Comparison of ENCODE assay signal across 2 fruit fly cellular contexts in genomic region chr3L:12082521-12082841, dm6.
A peak's percentile ranks its signal among the peaks of the same experiment; 100 is the strongest.
TF ChIP-seq lines count a peak whose summit lies in the region.

No protein-coding gene starts in this region.

TF ChIP-seq in whole organism, embryonic, 481 proteins besides CTCF, POLR2A, EP300 and RAD21 (continued from another document):
- peak; percentile 37; the same call in 1 of the 2 replicates for TF ChIP-seq CG17328 (GFP tag; IDR thresholded peaks at IDR 0.05; lab: Robert Waterston, UW)
- TF ChIP-seq pan (optimal IDR thresholded peaks at IDR 0.05; lab: Kevin White, UChicago), result no peak
- TF ChIP-seq pan (GFP tag; optimal IDR thresholded peaks at IDR 0.05 in 1 of 2, IDR thresholded peaks at IDR 0.05 in 1 of 2), result no peak
- no peak for TF ChIP-seq H15 (GFP tag; IDR thresholded peaks at IDR 0.05; lab: Robert Waterston, UW)
- TF ChIP-seq CG34422 (GFP tag; IDR thresholded peaks at IDR 0.05; lab: Robert Waterston, UW), result 0 out of 3 replicates have a peak, but pooled peaks have one; percentile 13
- TF ChIP-seq fru (optimal IDR thresholded peaks at IDR 0.05; lab: Kevin White, UChicago), result no peak
- no peak for TF ChIP-seq CG3281 (GFP tag; optimal IDR thresholded peaks at IDR 0.05; lab: Kevin White, UChicago)
- 0 out of 2 replicates have a peak, but pooled peaks have one; percentile 9 for TF ChIP-seq CG6272 (GFP tag; IDR thresholded peaks at IDR 0.05; lab: Robert Waterston, UW)
- TF ChIP-seq CG12769 (tag; optimal IDR thresholded peaks at IDR 0.05; lab: Kevin White, UChicago), result peak; percentile 65
- TF ChIP-seq Dek (tag; optimal IDR thresholded peaks at IDR 0.05; lab: Kevin White, UChicago), result no peak
- no peak for TF ChIP-seq D19A (tag; optimal IDR thresholded peaks at IDR 0.05; lab: Kevin White, UChicago)
- no peak for TF ChIP-seq CG32767 (GFP tag; IDR thresholded peaks at IDR 0.05; lab: Robert Waterston, UW)
- peak; percentile 14 for TF ChIP-seq CG9876 (GFP tag; optimal IDR thresholded peaks at IDR 0.05; lab: Kevin White, UChicago)

TF ChIP-seq in whole organism, prepupa, 60 proteins besides CTCF, POLR2A, EP300 and RAD21 (continued from another document):
- no peak for TF ChIP-seq CG11294 (GFP tag; IDR thresholded peaks at IDR 0.05; lab: Robert Waterston, UW)
- TF ChIP-seq CG10631 (GFP tag; optimal IDR thresholded peaks at IDR 0.05; lab: Kevin White, UChicago), result no peak
- no peak for TF ChIP-seq Met (GFP tag; optimal IDR thresholded peaks at IDR 0.05; lab: Kevin White, UChicago)
- no peak for TF ChIP-seq net (GFP tag; optimal IDR thresholded peaks at IDR 0.05; lab: Kevin White, UChicago)
- TF ChIP-seq CG3032 (tag; optimal IDR thresholded peaks at IDR 0.05; lab: Kevin White, UChicago), result no peak
- TF ChIP-seq Ets21C (GFP tag; optimal IDR thresholded peaks at IDR 0.05; lab: Kevin White, UChicago), result no peak
- no peak for TF ChIP-seq CG31627 (GFP tag; optimal IDR thresholded peaks at IDR 0.05; lab: Kevin White, UChicago)
